Worm (Caenorhabditis elegans) whole organism, L1 larva: ENCODE results near the gene irg-2.

Experiments used
- ceh-82 ChIP-seq, 3 experiments: fragments of 150-350 bp in 1 of 3; sonication (generic microtip) in 2 of 3; optimal IDR thresholded peaks; 2 replicates each; lab custom pipeline; 2014 to 2017; ENCODE audit warnings: missing biosample characterization in 3 of 3, missing genetic modification characterization in 3 of 3
- ces-1 ChIP-seq: fragments of 150-350 bp; optimal IDR thresholded peaks from 2 replicates; lab custom pipeline; 2014; ENCODE audit warnings: missing biosample characterization, missing genetic modification reagents, missing genetic modification characterization
- egl-13 ChIP-seq: sonication (generic microtip); optimal IDR thresholded peaks from 2 replicates; lab custom pipeline; 2016; ENCODE audit warnings: missing genotype, missing genetic modification reagents, missing genetic modification characterization, missing compliant biosample characterization
- irx-1 ChIP-seq: sonication (generic microtip); optimal IDR thresholded peaks from 2 replicates; lab custom pipeline; 2016; ENCODE audit warnings: missing genetic modification characterization, missing compliant biosample characterization
- isw-1 ChIP-seq: fragments of 200-800 bp; sonication (Bioruptor generic); IDR thresholded peaks from 2 replicates; pipeline ENCODE4 v1.3.6; 2022; ENCODE audit warnings: missing genetic modification characterization, missing compliant biosample characterization
- lin-15B ChIP-seq: fragments of 150-350 bp; sonication (generic microtip); optimal IDR thresholded peaks from 3 replicates; lab custom pipeline; 2014; ENCODE audit warnings: missing biosample characterization, missing genetic modification characterization
- snpc-4 ChIP-seq: fragments of 150-350 bp; optimal IDR thresholded peaks from 2 replicates; lab custom pipeline; 2014; ENCODE audit warnings: missing biosample characterization, missing genetic modification characterization
- swsn-7 ChIP-seq: sonication (generic microtip); optimal IDR thresholded peaks from 2 replicates; lab custom pipeline; 2016; ENCODE audit warnings: missing genetic modification characterization, missing compliant biosample characterization
- zag-1 ChIP-seq: fragments of 150-350 bp; optimal IDR thresholded peaks from 2 replicates; lab custom pipeline; 2014; ENCODE audit warnings: missing biosample characterization, missing genetic modification characterization

ce11 chrV:4038110-4038509 lies 3.9 kb upstream of the irg-2 start, which contains the start of gene C49G7.12:
- TF ChIP-seq ces-1 (GFP tag; lab: Kevin White, UChicago) (no peak), isw-1 (no peak), snpc-4 (tag; lab: Kevin White, UChicago) (no peak), irx-1 (tag; lab: Kevin White, UChicago) (no peak), egl-13 (tag; lab: Kevin White, UChicago) (no peak), lin-15B (tag; lab: Kevin White, UChicago) (no peak), ceh-82 (tag; optimal IDR thresholded peaks at IDR 0.05; lab: Kevin White, UChicago) (no peak), zag-1 (tag; lab: Kevin White, UChicago) (no peak), swsn-7 (tag; lab: Kevin White, UChicago) (no peak)
